Fruit fly (Drosophila melanogaster) whole organism, embryonic: ENCODE results near the gene CG32551.

Experiments used
- CG10147 ChIP-seq: fragments of 200-800 bp; sonication (Bioruptor generic); optimal IDR thresholded peaks from 2 replicates; lab custom pipeline; 2019; ENCODE audit warnings: missing biosample characterization, mild to moderate bottlenecking, missing genetic modification characterization, moderate library complexity
- CG11723 ChIP-seq: fragments of 200-800 bp; sonication (Bioruptor generic); optimal IDR thresholded peaks from 2 replicates; lab custom pipeline; 2017; ENCODE audit warnings: missing biosample characterization, mild to moderate bottlenecking, missing genetic modification characterization
- CG15479 ChIP-seq: fragments of 200-800 bp; sonication (Bioruptor generic); optimal IDR thresholded peaks from 3 replicates; lab custom pipeline; 2019; ENCODE audit warnings: missing biosample characterization, mild to moderate bottlenecking, missing genetic modification characterization, moderate library complexity
- CG6765 ChIP-seq: fragments of 200-800 bp; sonication (Bioruptor generic); optimal IDR thresholded peaks from 3 replicates; lab custom pipeline; 2017; ENCODE audit warnings: missing biosample characterization, mild to moderate bottlenecking, missing genetic modification characterization
- sug ChIP-seq: fragments of 200-800 bp; optimal IDR thresholded peaks from 2 replicates; lab custom pipeline; 2019; ENCODE audit warnings: missing biosample characterization, mild to moderate bottlenecking, missing genetic modification characterization, moderate library complexity

- TF ChIP-seq CG15479 (GFP tag; lab: Kevin White, UChicago) (no peak), CG10147 (GFP tag; lab: Kevin White, UChicago) (no peak), sug (tag; lab: Kevin White, UChicago) (no peak), CG11723 (GFP tag; lab: Kevin White, UChicago) (no peak), CG6765 (no peak)
Observed at dm6 chrX:18467881-18468280, 29.2 kb downstream of the CG32551 start.
